Fruit fly (Drosophila melanogaster) whole organism, embryonic: ENCODE measurements around the gene Drice.
A peak's percentile ranks its signal among the peaks of the same experiment; 100 is the strongest.

Experiments used
- CG1024 ChIP-seq: fragments of 200-800 bp; sonication (Bioruptor generic); IDR thresholded peaks from 2 replicates; pipeline ENCODE4 v1.3.6; 2022; ENCODE audit warnings: missing biosample characterization, missing genetic modification characterization
- CG11247 ChIP-seq: fragments of 200-800 bp; sonication (Bioruptor generic); IDR thresholded peaks from 2 replicates; pipeline ENCODE4 v1.3.6; 2022; ENCODE audit warnings: missing biosample characterization, missing genetic modification characterization
- CG11560 ChIP-seq: fragments of 200-800 bp; sonication (Bioruptor generic); IDR thresholded peaks from 3 replicates; pipeline ENCODE4 v1.3.6; 2022; ENCODE audit warnings: missing biosample characterization, missing genetic modification characterization
- CG13894 ChIP-seq: fragments of 200-800 bp; sonication (Bioruptor generic); optimal IDR thresholded peaks from 3 replicates; lab custom pipeline; 2018; ENCODE audit warnings: missing biosample characterization, mild to moderate bottlenecking, missing genetic modification characterization, moderate library complexity
- CG14050 ChIP-seq: fragments of 200-800 bp; sonication (Bioruptor generic); IDR thresholded peaks from 3 replicates; pipeline ENCODE4 v1.3.6; 2022; ENCODE audit warnings: missing biosample characterization, missing genetic modification characterization
- CG14710 ChIP-seq: fragments of 200-800 bp; sonication (Bioruptor generic); optimal IDR thresholded peaks from 3 replicates; lab custom pipeline; 2019; ENCODE audit warnings: missing biosample characterization, mild to moderate bottlenecking, missing genetic modification characterization, moderate library complexity
- CG1603 ChIP-seq: fragments of 200-800 bp; sonication (Bioruptor generic); optimal IDR thresholded peaks from 2 replicates; lab custom pipeline; 2019; ENCODE audit warnings: missing biosample characterization, mild to moderate bottlenecking, missing genetic modification characterization, moderate library complexity
- CG16863 ChIP-seq: fragments of 200-800 bp; sonication (Bioruptor generic); optimal IDR thresholded peaks from 3 replicates; lab custom pipeline; 2016; ENCODE audit warnings: missing biosample characterization, missing genetic modification characterization
- CG17829 ChIP-seq: fragments of 200-800 bp; optimal IDR thresholded peaks from 2 replicates; lab custom pipeline; 2019; ENCODE audit warnings: missing biosample characterization, mild to moderate bottlenecking, missing genetic modification characterization, moderate library complexity
- CG18262 ChIP-seq: fragments of 200-800 bp; optimal IDR thresholded peaks from 3 replicates; lab custom pipeline; 2019; ENCODE audit warnings: missing biosample characterization, mild to moderate bottlenecking, missing genetic modification characterization, moderate library complexity
- CG2116 ChIP-seq: fragments of 200-800 bp; sonication (Bioruptor generic); optimal IDR thresholded peaks from 3 replicates; lab custom pipeline; 2018; ENCODE audit warnings: missing biosample characterization, mild to moderate bottlenecking, missing genetic modification characterization
- CG2202 ChIP-seq: fragments of 200-800 bp; sonication (Bioruptor generic); optimal IDR thresholded peaks from 2 replicates; lab custom pipeline; 2018; ENCODE audit warnings: missing biosample characterization, mild to moderate bottlenecking, missing genetic modification characterization
- CG2712 ChIP-seq: fragments of 200-800 bp; optimal IDR thresholded peaks from 3 replicates; lab custom pipeline; 2019; ENCODE audit warnings: missing biosample characterization, mild to moderate bottlenecking, missing genetic modification characterization, moderate library complexity
- CG30020 ChIP-seq: fragments of 200-800 bp; optimal IDR thresholded peaks from 2 replicates; lab custom pipeline; 2019; ENCODE audit warnings: missing biosample characterization, mild to moderate bottlenecking, missing genetic modification characterization, moderate library complexity
- CG30403 ChIP-seq: fragments of 200-800 bp; sonication (Bioruptor generic); optimal IDR thresholded peaks from 3 replicates; lab custom pipeline; 2016; ENCODE audit warnings: missing biosample characterization, missing genetic modification characterization
- CG33557 ChIP-seq: fragments of 200-800 bp; sonication (Bioruptor generic); optimal IDR thresholded peaks from 2 replicates; lab custom pipeline; 2019; ENCODE audit warnings: missing biosample characterization, mild to moderate bottlenecking, missing genetic modification characterization, moderate library complexity
- CG34422 ChIP-seq: fragments of 200-800 bp; sonication (Bioruptor generic); IDR thresholded peaks from 3 replicates; pipeline ENCODE4 v1.3.6; 2022; ENCODE audit warnings: missing biosample characterization, missing genetic modification characterization
- CG4404 ChIP-seq: fragments of 200-800 bp; sonication (Bioruptor generic); IDR thresholded peaks from 2 replicates; pipeline ENCODE4 v1.3.6; 2022; ENCODE audit warnings: missing biosample characterization, missing genetic modification characterization
- CG7839 ChIP-seq: fragments of 200-800 bp; sonication (Bioruptor generic); optimal IDR thresholded peaks from 3 replicates; lab custom pipeline; 2018; ENCODE audit warnings: missing biosample characterization, mild to moderate bottlenecking, missing genetic modification characterization, moderate library complexity
- CG8944 ChIP-seq: fragments of 200-800 bp; sonication (Bioruptor generic); optimal IDR thresholded peaks from 3 replicates; lab custom pipeline; 2016; ENCODE audit warnings: missing biosample characterization, missing genetic modification characterization
- CG9727 ChIP-seq: fragments of 200-800 bp; sonication (Bioruptor generic); optimal IDR thresholded peaks from 3 replicates; lab custom pipeline; 2017; ENCODE audit warnings: missing biosample characterization, mild to moderate bottlenecking, missing genetic modification characterization
- CG9797 ChIP-seq: fragments of 200-800 bp; sonication (Bioruptor generic); optimal IDR thresholded peaks from 3 replicates; lab custom pipeline; 2018; ENCODE audit warnings: missing biosample characterization, mild to moderate bottlenecking, missing genetic modification characterization
- Drgx ChIP-seq: fragments of 200-800 bp; sonication (Bioruptor generic); IDR thresholded peaks from 2 replicates; pipeline ENCODE4 v1.3.6; 2022; ENCODE audit warnings: missing biosample characterization, missing genetic modification characterization
- Fer2 ChIP-seq: fragments of 200-800 bp; sonication (Bioruptor generic); optimal IDR thresholded peaks from 2 replicates; lab custom pipeline; 2018; ENCODE audit warnings: missing biosample characterization, mild to moderate bottlenecking, missing genetic modification characterization, moderate library complexity
- H2.0 ChIP-seq: fragments of 200-800 bp; sonication (Bioruptor generic); IDR thresholded peaks from 2 replicates; pipeline ENCODE4 v1.3.6; 2022; ENCODE audit warnings: missing biosample characterization, missing genetic modification characterization
- HLH3B ChIP-seq: fragments of 200-800 bp; sonication (Bioruptor generic); IDR thresholded peaks from 2 replicates; pipeline ENCODE4 v1.3.6; 2022; ENCODE audit warnings: missing biosample characterization, missing genetic modification characterization
- HLH54F ChIP-seq: fragments of 200-800 bp; sonication (Bioruptor generic); optimal IDR thresholded peaks from 3 replicates; lab custom pipeline; 2016; ENCODE audit warnings: missing biosample characterization, missing genetic modification characterization
- HmgZ ChIP-seq: fragments of 200-800 bp; sonication (Bioruptor generic); optimal IDR thresholded peaks from 2 replicates; lab custom pipeline; 2018; ENCODE audit warnings: missing biosample characterization, mild to moderate bottlenecking, missing genetic modification characterization
- Jarid2 ChIP-seq: fragments of 200-800 bp; sonication (Bioruptor generic); optimal IDR thresholded peaks from 3 replicates; lab custom pipeline; 2017; ENCODE audit warnings: mild to moderate bottlenecking, missing biosample characterization, missing genetic modification reagents, missing genetic modification characterization
- Mad ChIP-seq: fragments of 200-800 bp; sonication (Bioruptor generic); optimal IDR thresholded peaks from 2 replicates; lab custom pipeline; 2016; ENCODE audit warnings: missing biosample characterization, missing genetic modification characterization
- NK7.1 ChIP-seq: fragments of 200-800 bp; sonication (Bioruptor generic); optimal IDR thresholded peaks from 3 replicates; lab custom pipeline; 2016; ENCODE audit warnings: missing biosample characterization, missing genetic modification characterization
- Oaz ChIP-seq: fragments of 200-800 bp; sonication (Bioruptor generic); IDR thresholded peaks from 2 replicates; pipeline ENCODE4 v1.3.6; 2022; ENCODE audit warnings: missing biosample characterization, missing genetic modification characterization
- PHDP ChIP-seq: fragments of 200-800 bp; sonication (Bioruptor generic); optimal IDR thresholded peaks from 3 replicates; lab custom pipeline; 2018; ENCODE audit warnings: missing biosample characterization, mild to moderate bottlenecking, missing genetic modification characterization, moderate library complexity
- Scr ChIP-seq: fragments of 200-800 bp; sonication (Bioruptor generic); IDR thresholded peaks from 2 replicates; pipeline ENCODE4 v1.3.6; 2022; ENCODE audit warnings: missing biosample characterization, missing genetic modification characterization; ENCODE audit not compliant: partially characterized antibody
- Sox102F ChIP-seq: fragments of 200-800 bp; sonication (Bioruptor generic); optimal IDR thresholded peaks from 2 replicates; lab custom pipeline; 2018; ENCODE audit warnings: missing biosample characterization, mild to moderate bottlenecking, missing genetic modification characterization, moderate library complexity
- ash1 ChIP-seq: fragments of 200-800 bp; sonication (Bioruptor generic); optimal IDR thresholded peaks from 2 replicates; lab custom pipeline; 2018; ENCODE audit warnings: missing biosample characterization, mild to moderate bottlenecking, missing genetic modification characterization
- bigmax ChIP-seq: fragments of 200-800 bp; sonication (Bioruptor generic); optimal IDR thresholded peaks from 2 replicates; lab custom pipeline; 2018; ENCODE audit warnings: missing biosample characterization, mild to moderate bottlenecking, missing genetic modification characterization
- bowl ChIP-seq: fragments of 200-800 bp; sonication (Bioruptor generic); IDR thresholded peaks from 2 replicates; pipeline ENCODE4 v1.3.6; 2022; ENCODE audit warnings: missing biosample characterization, missing genetic modification characterization
- crp ChIP-seq, 2 experiments: fragments of 200-800 bp; sonication (Bioruptor generic); optimal IDR thresholded peaks; 2 replicates in 1 of 2; 3 replicates in 1 of 2; lab custom pipeline; 2017; ENCODE audit warnings: missing biosample characterization in 2 of 2, missing genetic modification characterization in 2 of 2, mild to moderate bottlenecking in 1 of 2, moderate library complexity in 1 of 2
- dan ChIP-seq: fragments of 200-800 bp; sonication (Bioruptor generic); IDR thresholded peaks from 2 replicates; pipeline ENCODE4 v1.3.6; 2022; ENCODE audit warnings: missing biosample characterization, missing genetic modification characterization
- ftz-f1 ChIP-seq: fragments of 200-800 bp; sonication (Bioruptor generic); optimal IDR thresholded peaks from 2 replicates; lab custom pipeline; 2016; ENCODE audit warnings: missing biosample characterization, missing genetic modification characterization
- jigr1 ChIP-seq: fragments of 200-800 bp; sonication (Bioruptor generic); IDR thresholded peaks from 3 replicates; pipeline ENCODE4 v1.3.6; 2022; ENCODE audit warnings: missing biosample characterization, missing genetic modification characterization
- lilli ChIP-seq: fragments of 200-800 bp; sonication (Bioruptor generic); optimal IDR thresholded peaks from 3 replicates; lab custom pipeline; 2016; ENCODE audit warnings: missing biosample characterization, missing genetic modification characterization
- nom ChIP-seq: fragments of 200-800 bp; sonication (Bioruptor generic); optimal IDR thresholded peaks from 2 replicates; lab custom pipeline; 2017; ENCODE audit warnings: missing biosample characterization, missing genetic modification characterization, mild to moderate bottlenecking, moderate library complexity, missing genetic modification reagents
- otp ChIP-seq: fragments of 200-800 bp; sonication (Bioruptor generic); IDR thresholded peaks from 3 replicates; pipeline ENCODE4, ENCODE4 v1.3.6; 2022; ENCODE audit warnings: missing biosample characterization, missing genetic modification characterization
- sens ChIP-seq: fragments of 200-800 bp; sonication (Bioruptor generic); peaks from one replicate; lab custom pipeline; 2016; ENCODE audit warnings: missing biosample characterization, missing genetic modification characterization
- sna ChIP-seq: fragments of 200-800 bp; sonication (Bioruptor generic); IDR thresholded peaks from 2 replicates; pipeline ENCODE4 v1.3.6; 2022; ENCODE audit warnings: missing biosample characterization, missing genetic modification characterization; ENCODE audit not compliant: partially characterized antibody
- tgo ChIP-seq: fragments of 200-800 bp; sonication (Bioruptor generic); IDR thresholded peaks from 3 replicates; pipeline ENCODE4 v1.3.6; 2022; ENCODE audit warnings: missing biosample characterization, missing genetic modification characterization
- vnd ChIP-seq: fragments of 200-800 bp; sonication (Bioruptor generic); IDR thresholded peaks from 3 replicates; pipeline ENCODE4 v1.3.6; 2022; ENCODE audit warnings: missing biosample characterization, missing genetic modification characterization; ENCODE audit not compliant: partially characterized antibody
- vvl ChIP-seq: fragments of 200-800 bp; sonication (Bioruptor generic); IDR thresholded peaks from 2 replicates; pipeline ENCODE4 v1.3.6; 2022; ENCODE audit warnings: missing biosample characterization, missing genetic modification characterization
- zfh2 ChIP-seq: fragments of 200-800 bp; sonication (Bioruptor generic); optimal IDR thresholded peaks from 2 replicates; lab custom pipeline; 2016; ENCODE audit warnings: missing biosample characterization, missing genetic modification characterization

Drice gene

DNA sequence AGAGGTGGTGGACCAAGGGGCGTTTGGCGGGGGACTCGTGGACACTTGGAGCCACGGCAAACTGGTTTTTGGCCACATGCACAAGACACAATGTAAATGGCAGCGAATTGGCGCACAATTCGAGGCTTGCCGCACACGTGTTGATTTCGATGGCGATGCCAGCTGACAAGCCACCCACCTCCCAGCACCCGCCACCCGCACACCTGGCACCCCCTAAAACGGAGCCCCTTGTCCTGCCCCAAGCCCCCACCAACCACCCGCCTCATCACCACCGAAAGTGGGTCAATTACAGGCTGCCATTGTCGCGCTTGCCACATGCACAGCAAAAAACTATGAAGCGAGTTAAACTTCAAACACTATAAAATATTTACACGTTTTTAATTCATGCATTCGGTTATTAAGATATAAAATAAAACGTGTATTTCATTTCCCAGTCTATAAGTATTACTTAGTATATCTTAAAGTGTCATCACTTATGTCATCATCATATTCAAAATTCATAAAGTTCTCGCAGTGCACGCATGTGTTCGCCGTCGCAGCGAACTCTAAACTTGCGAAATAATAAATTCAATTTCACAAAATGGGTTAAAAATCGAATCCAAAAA, 41.2 kb upstream of the Drice start:
- TF ChIP-seq zfh2 (GFP tag; lab: Kevin White, UChicago) (no peak), jigr1 (GFP tag; lab: Robert Waterston, UW) (no peak), CG11560 (tag; lab: Robert Waterston, UW) (no peak), bowl (GFP tag; lab: Robert Waterston, UW) (no peak), bigmax (GFP tag; lab: Kevin White, UChicago) (no peak), H2.0 (GFP tag; lab: Robert Waterston, UW) (0 out of 2 replicates have a peak, but pooled peaks have one; percentile 18), CG1024 (GFP tag; lab: Robert Waterston, UW) (no peak), CG9797 (GFP tag; lab: Kevin White, UChicago) (no peak), HmgZ (tag; lab: Kevin White, UChicago) (no peak), CG16863 (GFP tag; lab: Kevin White, UChicago) (no peak), CG8944 (GFP tag; lab: Kevin White, UChicago) (no peak), CG34422 (GFP tag; lab: Robert Waterston, UW) (no peak), HLH3B (peak; percentile 22; the same call in 1 of the 2 replicates), CG1603 (tag; lab: Kevin White, UChicago) (peak; percentile 22), ash1 (no peak), otp (GFP tag; lab: Robert Waterston, UW) (no peak), crp (GFP tag; optimal IDR thresholded peaks at IDR 0.05; lab: Kevin White, UChicago) (no peak), HLH54F (GFP tag; lab: Kevin White, UChicago) (no peak), lilli (GFP tag; lab: Kevin White, UChicago) (no peak), ftz-f1 (no peak), Fer2 (tag; lab: Kevin White, UChicago) (no peak), Drgx (GFP tag; lab: Robert Waterston, UW) (peak; percentile 78), PHDP (no peak), nom (no peak), vvl (GFP tag; lab: Robert Waterston, UW) (peak; percentile 49; the same call in 1 of the 2 replicates), Jarid2 (GFP tag; lab: Kevin White, UChicago) (no peak), CG18262 (tag; lab: Kevin White, UChicago) (no peak), CG30403 (GFP tag; lab: Kevin White, UChicago) (peak; percentile 31), CG7839 (tag; lab: Kevin White, UChicago) (peak; percentile 33), CG14050 (GFP tag; lab: Robert Waterston, UW) (no peak), sna (GFP tag; lab: Robert Waterston, UW) (no peak), CG14710 (tag; lab: Kevin White, UChicago) (no peak), CG11247 (GFP tag; lab: Robert Waterston, UW) (no peak), CG9727 (GFP tag; lab: Kevin White, UChicago) (no peak), CG2712 (tag; lab: Kevin White, UChicago) (no peak), NK7.1 (GFP tag; lab: Kevin White, UChicago) (no peak), Mad (no peak), CG13894 (no peak), CG2202 (no peak), CG2116 (GFP tag; lab: Kevin White, UChicago) (no peak), dan (GFP tag; lab: Robert Waterston, UW) (0 out of 2 replicates have a peak, but pooled peaks have one; percentile 4), CG30020 (tag; lab: Kevin White, UChicago) (no peak), CG33557 (no peak), sens (GFP tag; lab: Kevin White, UChicago) (peak; percentile 25), CG4404 (GFP tag; lab: Robert Waterston, UW) (no peak), Sox102F (peak; percentile 26), tgo (peak; percentile 25; the same call in 1 of the 3 replicates), vnd (GFP tag; lab: Robert Waterston, UW) (no peak), Oaz (GFP tag; lab: Robert Waterston, UW) (0 out of 2 replicates have a peak, but pooled peaks have one; percentile 25), CG17829 (tag; lab: Kevin White, UChicago) (no peak), Scr (GFP tag; lab: Robert Waterston, UW) (no peak)
